Fruit fly (Drosophila melanogaster) whole organism, embryonic: ENCODE results near the gene Pde6.
A peak's percentile ranks its signal among the peaks of the same experiment; 100 is the strongest.

Experiments used
- ATbp ChIP-seq: fragments of 200-800 bp; sonication (Bioruptor generic); optimal IDR thresholded peaks from 2 replicates; lab custom pipeline; 2017; ENCODE audit warnings: missing biosample characterization, mild to moderate bottlenecking, missing genetic modification characterization, missing genetic modification reagents
- Ada2b ChIP-seq: fragments of 200-800 bp; sonication (Bioruptor generic); IDR thresholded peaks from 2 replicates; pipeline ENCODE4 v1.3.6; 2022; ENCODE audit warnings: missing biosample characterization, missing genetic modification characterization
- Aef1 ChIP-seq: fragments of 200-800 bp; sonication (Bioruptor generic); IDR thresholded peaks from 3 replicates; pipeline ENCODE4 v1.3.6; 2022; ENCODE audit warnings: missing biosample characterization, missing genetic modification characterization
- Asciz ChIP-seq: fragments of 200-800 bp; sonication (Bioruptor generic); optimal IDR thresholded peaks from 2 replicates; lab custom pipeline; 2017; ENCODE audit warnings: missing biosample characterization, mild to moderate bottlenecking, missing genetic modification characterization, missing genetic modification reagents
- CG10565 ChIP-seq: fragments of 200-800 bp; sonication (Bioruptor generic); optimal IDR thresholded peaks from 3 replicates; lab custom pipeline; 2016; ENCODE audit warnings: missing biosample characterization, mild to moderate bottlenecking, missing genetic modification characterization
- CG11085 ChIP-seq: fragments of 200-800 bp; sonication (Bioruptor generic); IDR thresholded peaks from 2 replicates; pipeline ENCODE4 v1.3.6; 2022; ENCODE audit warnings: missing biosample characterization, missing genetic modification characterization
- CG11504 ChIP-seq: fragments of 200-800 bp; sonication (Bioruptor generic); optimal IDR thresholded peaks from 3 replicates; lab custom pipeline; 2019; ENCODE audit warnings: missing biosample characterization, mild to moderate bottlenecking, missing genetic modification characterization, moderate library complexity
- CG12071 ChIP-seq: fragments of 200-800 bp; sonication (Bioruptor generic); optimal IDR thresholded peaks from 3 replicates; lab custom pipeline; 2018; ENCODE audit warnings: missing biosample characterization, mild to moderate bottlenecking, missing genetic modification characterization
- CG15514 ChIP-seq: fragments of 200-800 bp; sonication (Bioruptor generic); optimal IDR thresholded peaks from 3 replicates; lab custom pipeline; 2017; ENCODE audit warnings: missing biosample characterization, missing genetic modification characterization, mild to moderate bottlenecking, moderate library complexity, missing genetic modification reagents
- CG16863 ChIP-seq: fragments of 200-800 bp; sonication (Bioruptor generic); optimal IDR thresholded peaks from 3 replicates; lab custom pipeline; 2016; ENCODE audit warnings: missing biosample characterization, missing genetic modification characterization
- CG17912 ChIP-seq: fragments of 200-800 bp; sonication (Bioruptor generic); optimal IDR thresholded peaks from 2 replicates; lab custom pipeline; 2018; ENCODE audit warnings: missing biosample characterization, mild to moderate bottlenecking, missing genetic modification characterization
- CG18262 ChIP-seq: fragments of 200-800 bp; optimal IDR thresholded peaks from 3 replicates; lab custom pipeline; 2019; ENCODE audit warnings: missing biosample characterization, mild to moderate bottlenecking, missing genetic modification characterization, moderate library complexity
- CG18599 ChIP-seq: fragments of 200-800 bp; sonication (Bioruptor generic); optimal IDR thresholded peaks from 3 replicates; lab custom pipeline; 2017; ENCODE audit warnings: missing biosample characterization, missing genetic modification characterization, mild to moderate bottlenecking, moderate library complexity, missing genetic modification reagents
- CG2120 ChIP-seq: fragments of 200-800 bp; sonication (Bioruptor generic); optimal IDR thresholded peaks from 3 replicates; lab custom pipeline; 2016; ENCODE audit warnings: missing biosample characterization, missing genetic modification characterization
- CG30431 ChIP-seq: fragments of 200-800 bp; sonication (Bioruptor generic); optimal IDR thresholded peaks from 2 replicates; lab custom pipeline; 2017; ENCODE audit warnings: missing biosample characterization, missing genetic modification characterization
- CG32532 ChIP-seq: fragments of 200-800 bp; sonication (Bioruptor generic); IDR thresholded peaks from 2 replicates; pipeline ENCODE4 v1.3.6; 2022; ENCODE audit warnings: missing biosample characterization, missing genetic modification characterization
- CG3281 ChIP-seq: fragments of 200-800 bp; sonication (Bioruptor generic); optimal IDR thresholded peaks from 3 replicates; lab custom pipeline; 2017; ENCODE audit warnings: missing biosample characterization, mild to moderate bottlenecking, missing genetic modification characterization
- CG3407 ChIP-seq: fragments of 200-800 bp; sonication (Bioruptor generic); optimal IDR thresholded peaks from 2 replicates; lab custom pipeline; 2018; ENCODE audit warnings: missing biosample characterization, mild to moderate bottlenecking, missing genetic modification characterization
- CG6813 ChIP-seq: fragments of 200-800 bp; sonication (Bioruptor generic); optimal IDR thresholded peaks from 2 replicates; lab custom pipeline; 2017; ENCODE audit warnings: missing biosample characterization, missing genetic modification characterization, mild to moderate bottlenecking, moderate library complexity, missing genetic modification reagents
- CG7372 ChIP-seq: fragments of 200-800 bp; sonication (Bioruptor generic); IDR thresholded peaks from 2 replicates; pipeline ENCODE4 v1.3.6; 2022; ENCODE audit warnings: missing biosample characterization, missing genetic modification characterization
- CG9727 ChIP-seq: fragments of 200-800 bp; sonication (Bioruptor generic); optimal IDR thresholded peaks from 3 replicates; lab custom pipeline; 2017; ENCODE audit warnings: missing biosample characterization, mild to moderate bottlenecking, missing genetic modification characterization
- Deaf1 ChIP-seq: fragments of 200-800 bp; optimal IDR thresholded peaks from 3 replicates; lab custom pipeline; 2019; ENCODE audit warnings: missing biosample characterization, mild to moderate bottlenecking, missing genetic modification characterization, moderate library complexity
- Dek ChIP-seq: fragments of 200-800 bp; sonication (Bioruptor generic); optimal IDR thresholded peaks from 3 replicates; lab custom pipeline; 2019; ENCODE audit warnings: missing biosample characterization, mild to moderate bottlenecking, missing genetic modification characterization, moderate library complexity
- Fer1 ChIP-seq: fragments of 200-800 bp; sonication (Bioruptor generic); optimal IDR thresholded peaks from 2 replicates; lab custom pipeline; 2017; ENCODE audit warnings: missing biosample characterization, mild to moderate bottlenecking, missing genetic modification characterization
- Gsc ChIP-seq: fragments of 200-800 bp; sonication (Bioruptor generic); IDR thresholded peaks from 2 replicates; pipeline ENCODE4 v1.3.6; 2022; ENCODE audit warnings: missing biosample characterization, missing genetic modification characterization
- Hr51 ChIP-seq, 2 experiments: fragments of 200-800 bp; sonication (Bioruptor generic); optimal IDR thresholded peaks; 2 replicates in 1 of 2; 3 replicates in 1 of 2; lab custom pipeline; 2016 to 2018; ENCODE audit warnings: missing biosample characterization in 2 of 2, missing genetic modification characterization in 2 of 2, mild to moderate bottlenecking in 1 of 2, moderate library complexity in 1 of 2
- NK7.1 ChIP-seq: fragments of 200-800 bp; sonication (Bioruptor generic); optimal IDR thresholded peaks from 3 replicates; lab custom pipeline; 2016; ENCODE audit warnings: missing biosample characterization, missing genetic modification characterization
- Nf-YC ChIP-seq: fragments of 200-800 bp; optimal IDR thresholded peaks from 3 replicates; lab custom pipeline; 2019; ENCODE audit warnings: missing biosample characterization, mild to moderate bottlenecking, missing genetic modification characterization, moderate library complexity
- Sox102F ChIP-seq: fragments of 200-800 bp; sonication (Bioruptor generic); optimal IDR thresholded peaks from 2 replicates; lab custom pipeline; 2018; ENCODE audit warnings: missing biosample characterization, mild to moderate bottlenecking, missing genetic modification characterization, moderate library complexity
- TFAM ChIP-seq: fragments of 200-800 bp; sonication (Bioruptor generic); optimal IDR thresholded peaks from 2 replicates; lab custom pipeline; 2017; ENCODE audit warnings: missing biosample characterization, missing genetic modification characterization, inconsistent platforms
- bowl ChIP-seq: fragments of 200-800 bp; sonication (Bioruptor generic); IDR thresholded peaks from 2 replicates; pipeline ENCODE4 v1.3.6; 2022; ENCODE audit warnings: missing biosample characterization, missing genetic modification characterization
- caup ChIP-seq: fragments of 200-800 bp; sonication (Bioruptor generic); optimal IDR thresholded peaks from 3 replicates; lab custom pipeline; 2017; ENCODE audit warnings: missing biosample characterization, mild to moderate bottlenecking, missing genetic modification characterization, moderate library complexity; ENCODE audit not compliant: severe bottlenecking
- croc ChIP-seq: fragments of 200-800 bp; sonication (Bioruptor generic); conservative IDR thresholded peaks from 3 replicates; pipeline ENCODE4 v1.3.6; 2022; ENCODE audit warnings: missing biosample characterization, missing genetic modification characterization
- da ChIP-seq: fragments of 200-800 bp; sonication (Bioruptor generic); optimal IDR thresholded peaks from 2 replicates; lab custom pipeline; 2016; ENCODE audit warnings: missing biosample characterization, missing genetic modification characterization
- fd96Cb ChIP-seq: fragments of 200-800 bp; sonication (Bioruptor generic); optimal IDR thresholded peaks from 2 replicates; lab custom pipeline; 2018; ENCODE audit warnings: missing biosample characterization, mild to moderate bottlenecking, missing genetic modification characterization, moderate library complexity
- gce ChIP-seq: fragments of 200-800 bp; sonication (Bioruptor generic); IDR thresholded peaks from 3 replicates; pipeline ENCODE4 v1.3.6; 2022; ENCODE audit warnings: missing biosample characterization, missing genetic modification characterization
- grau ChIP-seq: fragments of 200-800 bp; optimal IDR thresholded peaks from 3 replicates; lab custom pipeline; 2019; ENCODE audit warnings: missing biosample characterization, mild to moderate bottlenecking, missing genetic modification characterization, moderate library complexity
- gsb-n ChIP-seq: fragments of 200-800 bp; sonication (Bioruptor generic); optimal IDR thresholded peaks from 3 replicates; lab custom pipeline; 2018; ENCODE audit warnings: missing biosample characterization, mild to moderate bottlenecking, missing genetic modification characterization
- hb ChIP-seq: fragments of 200-800 bp; sonication (Bioruptor generic); IDR thresholded peaks from 3 replicates; pipeline ENCODE4 v1.3.6; 2022; ENCODE audit warnings: missing biosample characterization, missing genetic modification characterization; ENCODE audit not compliant: partially characterized antibody
- lab ChIP-seq: fragments of 200-800 bp; sonication (Bioruptor generic); optimal IDR thresholded peaks from 3 replicates; lab custom pipeline; 2017; ENCODE audit warnings: missing biosample characterization, missing genetic modification characterization, mild to moderate bottlenecking, moderate library complexity, missing genetic modification reagents
- lmd ChIP-seq: fragments of 200-800 bp; sonication (Bioruptor generic); IDR thresholded peaks from 2 replicates; pipeline ENCODE4 v1.3.6; 2022; ENCODE audit warnings: missing biosample characterization, missing genetic modification characterization
- luna ChIP-seq: fragments of 200-800 bp; sonication (Bioruptor generic); optimal IDR thresholded peaks from 2 replicates; lab custom pipeline; 2016; ENCODE audit warnings: missing biosample characterization, missing genetic modification characterization
- prd ChIP-seq, 3 experiments: fragments of >200 bp in 2 of 3; fragments of 200-800 bp in 1 of 3; sonication (Bioruptor generic) in 1 of 3; optimal IDR thresholded peaks in 2 of 3; IDR thresholded peaks in 1 of 3; 2 replicates in 2 of 3; 3 replicates in 1 of 3; pipeline versions ENCODE4 v1.3.6 to Lab custom; 2017 to 2022; ENCODE audit warnings: missing biosample characterization in 1 of 3, missing genetic modification characterization in 1 of 3
- schlank ChIP-seq: fragments of 200-800 bp; sonication (Bioruptor generic); optimal IDR thresholded peaks from 2 replicates; lab custom pipeline; 2018; ENCODE audit warnings: missing biosample characterization, mild to moderate bottlenecking, missing genetic modification characterization
- scrt ChIP-seq: fragments of 200-800 bp; sonication (Bioruptor generic); optimal IDR thresholded peaks from 2 replicates; lab custom pipeline; 2018; ENCODE audit warnings: missing biosample characterization, mild to moderate bottlenecking, missing genetic modification characterization, moderate library complexity
- sens ChIP-seq: fragments of 200-800 bp; sonication (Bioruptor generic); peaks from one replicate; lab custom pipeline; 2016; ENCODE audit warnings: missing biosample characterization, missing genetic modification characterization
- slou ChIP-seq: fragments of 200-800 bp; sonication (Bioruptor generic); optimal IDR thresholded peaks from 3 replicates; lab custom pipeline; 2016; ENCODE audit warnings: missing biosample characterization, missing genetic modification characterization
- stc ChIP-seq: fragments of 200-800 bp; sonication (Bioruptor generic); IDR thresholded peaks from 2 replicates; pipeline ENCODE4 v1.3.6; 2022; ENCODE audit warnings: missing biosample characterization, missing genetic modification characterization
- zf30C ChIP-seq: fragments of 200-800 bp; sonication (Bioruptor generic); optimal IDR thresholded peaks from 3 replicates; lab custom pipeline; 2018; ENCODE audit warnings: missing biosample characterization, mild to moderate bottlenecking, missing genetic modification characterization

The Pde6 gene

DNA sequence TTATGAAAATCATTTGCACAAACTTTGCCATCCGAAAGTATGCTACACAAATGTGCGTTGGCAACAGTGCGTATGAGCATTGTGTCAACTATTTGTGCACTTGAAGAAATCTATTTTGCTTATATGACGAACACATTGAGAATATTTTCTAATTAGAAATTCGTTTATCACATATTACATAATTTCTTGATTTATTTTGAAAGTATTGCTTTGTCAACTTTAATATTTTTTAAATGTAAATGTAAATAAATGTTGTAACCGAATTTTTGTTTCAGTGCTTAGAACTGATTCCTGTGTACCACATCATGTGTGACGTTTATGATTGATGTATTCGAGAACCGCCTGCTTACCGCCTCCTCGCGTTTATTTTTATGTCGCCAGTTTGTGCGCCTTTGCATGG, 16.1 kb downstream of the Pde6 start (continued):
- TF ChIP-seq schlank (tag; lab: Kevin White, UChicago), result no peak
- TF ChIP-seq CG9727, result peak; percentile 9
- peak; percentile 55 for TF ChIP-seq lab (GFP tag; lab: Kevin White, UChicago)
- TF ChIP-seq lmd (GFP tag; lab: Robert Waterston, UW), result peak; percentile 20; the same call in 1 of the 2 replicates
- peak; percentile 63 for TF ChIP-seq CG11504
- TF ChIP-seq luna (GFP tag; lab: Kevin White, UChicago), result no peak
- TF ChIP-seq prd (optimal IDR thresholded peaks at IDR 0.05; lab: Kevin White, UChicago), result no peak
- peak; percentile 39; the same call in 1 of the 3 replicates for TF ChIP-seq prd (GFP tag; IDR thresholded peaks at IDR 0.05; lab: Robert Waterston, UW)
- peak; percentile 52 for TF ChIP-seq Ada2b (GFP tag; lab: Robert Waterston, UW)
- no peak for TF ChIP-seq Aef1 (GFP tag; lab: Robert Waterston, UW)
- TF ChIP-seq gce (GFP tag; lab: Robert Waterston, UW), result 0 out of 3 replicates have a peak, but pooled peaks have one; percentile 39
- TF ChIP-seq stc (GFP tag; lab: Robert Waterston, UW), result peak; percentile 16; the same call in 1 of the 2 replicates
- no peak for TF ChIP-seq Dek (tag; lab: Kevin White, UChicago)
- peak; percentile 37 for TF ChIP-seq CG2120
- TF ChIP-seq CG7372, result peak; percentile 79

DNA sequence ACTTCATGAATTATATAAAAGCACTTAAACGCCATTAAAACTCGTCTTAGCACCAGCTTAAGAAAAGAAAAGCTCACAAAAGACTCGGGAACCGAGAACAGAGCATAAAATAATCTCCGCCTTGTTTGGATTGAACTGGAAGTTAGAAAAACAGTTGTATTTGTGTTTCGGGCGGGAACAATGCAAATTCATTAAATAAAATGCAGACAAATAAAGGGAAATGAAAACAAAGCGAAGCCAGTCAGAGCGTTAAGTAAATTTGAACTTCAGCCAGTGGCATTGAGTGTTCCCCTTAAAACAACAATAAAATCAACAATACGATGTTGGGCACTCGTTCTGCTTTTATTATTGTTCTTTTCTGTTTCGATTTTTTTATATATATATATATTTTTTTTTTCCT, 31.4 kb downstream of the Pde6 start:
- TF ChIP-seq scrt (GFP tag; lab: Kevin White, UChicago) (peak; percentile 8), Gsc (GFP tag; lab: Robert Waterston, UW) (no peak), fd96Cb (tag; lab: Kevin White, UChicago) (no peak), TFAM (GFP tag; lab: Kevin White, UChicago) (no peak), hb (no peak), CG10565 (no peak), Fer1 (GFP tag; lab: Kevin White, UChicago) (no peak), Hr51 (GFP tag; optimal IDR thresholded peaks at IDR 0.05; lab: Kevin White, UChicago) (no peak), slou (GFP tag; lab: Kevin White, UChicago) (no peak), CG6813 (peak; percentile 43), NK7.1 (GFP tag; lab: Kevin White, UChicago) (no peak), CG16863 (GFP tag; lab: Kevin White, UChicago) (no peak), CG17912 (GFP tag; lab: Kevin White, UChicago) (no peak), da (GFP tag; lab: Kevin White, UChicago) (no peak), CG3281 (peak; percentile 23), Sox102F (GFP tag; lab: Kevin White, UChicago) (peak; percentile 12), Nf-YC (tag; lab: Kevin White, UChicago) (no peak), caup (GFP tag; lab: Kevin White, UChicago) (peak; percentile 7), sens (GFP tag; lab: Kevin White, UChicago) (peak; percentile 6), CG3407 (GFP tag; lab: Kevin White, UChicago) (peak; percentile 10), lab (GFP tag; lab: Kevin White, UChicago) (peak; percentile 58), ATbp (peak; percentile 16), bowl (no peak), CG11085 (GFP tag; lab: Robert Waterston, UW) (no peak), CG15514 (GFP tag; lab: Kevin White, UChicago) (peak; percentile 42), CG18599 (GFP tag; lab: Kevin White, UChicago) (peak; percentile 42), croc (GFP tag; lab: Robert Waterston, UW) (no peak), Deaf1 (tag; lab: Kevin White, UChicago) (no peak), CG18262 (tag; lab: Kevin White, UChicago) (no peak), gsb-n (tag; lab: Kevin White, UChicago) (no peak), CG30431 (GFP tag; lab: Kevin White, UChicago) (no peak), CG32532 (GFP tag; lab: Robert Waterston, UW) (no peak), grau (no peak), zf30C (no peak), Asciz (peak; percentile 50), CG12071 (peak; percentile 21)
